Worm (Caenorhabditis elegans) whole organism, L4/young adult: ENCODE measurements around the gene cht-2.

Source experiments
- dao-5 ChIP-seq: sonication (generic microtip); optimal IDR thresholded peaks from 2 replicates; lab custom pipeline; 2016; ENCODE audit warnings: missing genotype, missing genetic modification characterization, moderate library complexity, missing compliant biosample characterization
- him-1 ChIP-seq: sonication (generic microtip); optimal IDR thresholded peaks from 2 replicates; lab custom pipeline; 2016; ENCODE audit warnings: missing genotype, missing genetic modification reagents, missing genetic modification characterization, missing compliant biosample characterization

DNA sequence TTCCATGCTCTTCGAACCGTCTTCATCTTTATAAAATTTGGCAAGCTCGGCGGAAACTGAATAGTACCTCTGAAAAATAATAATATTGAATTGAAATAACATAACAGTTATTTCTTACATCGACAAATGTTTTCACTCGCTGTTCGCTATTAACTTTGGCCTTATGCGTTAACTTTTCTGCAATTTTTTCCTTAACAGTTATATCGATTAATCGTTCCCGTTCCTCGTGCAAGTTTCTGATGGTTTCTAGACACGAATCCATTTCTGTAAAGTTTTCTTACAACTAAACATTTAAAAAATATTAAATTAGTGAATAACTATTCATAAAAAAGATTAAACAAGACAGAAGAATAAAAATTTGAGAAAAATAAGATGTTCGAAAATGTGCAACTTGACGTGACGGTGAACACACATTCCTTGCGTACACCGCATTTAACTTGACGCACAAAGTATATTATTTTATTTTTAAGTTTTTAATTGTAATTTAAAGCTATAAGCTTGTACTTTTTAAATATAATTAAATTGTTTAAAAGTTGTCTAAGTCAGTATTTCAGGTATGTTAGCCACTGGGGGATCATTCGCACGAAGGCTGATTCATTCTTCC, 4.5 kb downstream of the cht-2 start, which contains the start of the genes prp-9 and mrps-18B:
- no peak for TF ChIP-seq him-1
- TF ChIP-seq dao-5 = no peak
